Fruit fly (Drosophila melanogaster): Measurements from ENCODE around the gene Poxm.

- TF ChIP-seq Hr78 (GFP tag; optimal IDR thresholded peaks at IDR 0.05) (no peak), brk (GFP tag; optimal IDR thresholded peaks at IDR 0.05) (no peak), Vsx2 (GFP tag; optimal IDR thresholded peaks at IDR 0.05; ENCODE audit: partially characterized antibody) (no peak), psq (GFP tag; optimal IDR thresholded peaks at IDR 0.05) (peak; percentile 19)
Observed at dm6 chr3R:8354458-8354857, 20.9 kb upstream of the Poxm start.
